Worm (Caenorhabditis elegans) whole organism, L4/young adult: Measurements from ENCODE around the gene srb-12.

Experiments used
- W03F9.2 ChIP-seq: fragments of 150-350 bp; optimal IDR thresholded peaks from 2 replicates; lab custom pipeline; 2014; ENCODE audit warnings: missing biosample characterization, missing genetic modification characterization
- dao-5 ChIP-seq: sonication (generic microtip); optimal IDR thresholded peaks from 2 replicates; lab custom pipeline; 2016; ENCODE audit warnings: missing genotype, missing genetic modification characterization, moderate library complexity, missing compliant biosample characterization
- him-1 ChIP-seq: sonication (generic microtip); optimal IDR thresholded peaks from 2 replicates; lab custom pipeline; 2016; ENCODE audit warnings: missing genotype, missing genetic modification reagents, missing genetic modification characterization, missing compliant biosample characterization

DNA sequence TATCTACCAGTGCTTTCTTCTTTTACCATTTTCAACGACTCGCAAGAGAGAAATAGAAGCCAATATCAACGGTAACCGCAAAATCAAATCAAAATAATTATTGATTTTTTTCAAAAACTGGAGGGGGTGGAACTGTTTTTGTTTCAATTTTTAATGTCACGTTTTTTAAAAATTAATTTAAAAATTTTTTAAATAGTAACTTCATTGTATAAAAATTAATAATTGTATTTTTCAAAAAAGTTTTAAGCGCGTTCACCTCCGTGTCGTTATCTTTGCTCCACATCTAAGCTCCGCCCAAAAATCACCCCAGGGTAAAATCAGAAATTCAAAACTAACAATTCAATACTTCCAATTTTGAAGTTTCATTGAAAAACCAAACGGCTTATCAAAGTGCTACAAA lies 6.7 kb upstream of the srb-12 start, which contains the start of gene C27D6.11:
- TF ChIP-seq W03F9.2: no peak
- TF ChIP-seq dao-5 (tag; lab: Kevin White, UChicago): no peak
- TF ChIP-seq him-1 (tag; lab: Kevin White, UChicago): no peak
